Fruit fly (Drosophila melanogaster) whole organism, embryonic: Measurements from ENCODE around the gene CG46427.

ENCODE experiments used
- CG10209 ChIP-seq: fragments of 200-800 bp; sonication (Bioruptor generic); optimal IDR thresholded peaks from 3 replicates; lab custom pipeline; 2017; ENCODE audit warnings: missing biosample characterization, mild to moderate bottlenecking, missing genetic modification characterization, missing genetic modification reagents
- CG11085 ChIP-seq: fragments of 200-800 bp; sonication (Bioruptor generic); IDR thresholded peaks from 2 replicates; pipeline ENCODE4 v1.3.6; 2022; ENCODE audit warnings: missing biosample characterization, missing genetic modification characterization
- CG13424 ChIP-seq: fragments of 200-800 bp; sonication (Bioruptor generic); optimal IDR thresholded peaks from 2 replicates; lab custom pipeline; 2019; ENCODE audit warnings: missing biosample characterization, mild to moderate bottlenecking, missing genetic modification characterization, moderate library complexity
- CG14014 ChIP-seq: fragments of 200-800 bp; sonication (Bioruptor generic); IDR thresholded peaks from 2 replicates; pipeline ENCODE4 v1.3.6; 2022; ENCODE audit warnings: missing biosample characterization, missing genetic modification characterization
- CG14050 ChIP-seq: fragments of 200-800 bp; sonication (Bioruptor generic); IDR thresholded peaks from 3 replicates; pipeline ENCODE4 v1.3.6; 2022; ENCODE audit warnings: missing biosample characterization, missing genetic modification characterization
- CG14667 ChIP-seq: fragments of 200-800 bp; sonication (Bioruptor generic); IDR thresholded peaks from 2 replicates; pipeline ENCODE4 v1.3.6; 2022; ENCODE audit warnings: missing biosample characterization, missing genetic modification characterization
- CG1602 ChIP-seq: fragments of 200-800 bp; sonication (Bioruptor generic); optimal IDR thresholded peaks from 3 replicates; lab custom pipeline; 2016; ENCODE audit warnings: missing biosample characterization, missing genetic modification characterization
- CG17361 ChIP-seq: fragments of 200-800 bp; sonication (Bioruptor generic); IDR thresholded peaks from 3 replicates; pipeline ENCODE4 v1.3.6; 2022; ENCODE audit warnings: missing biosample characterization, missing genetic modification characterization
- CG17829 ChIP-seq: fragments of 200-800 bp; optimal IDR thresholded peaks from 2 replicates; lab custom pipeline; 2019; ENCODE audit warnings: missing biosample characterization, mild to moderate bottlenecking, missing genetic modification characterization, moderate library complexity
- CG32772 ChIP-seq: fragments of 200-800 bp; sonication (Bioruptor generic); IDR thresholded peaks from 2 replicates; pipeline ENCODE4 v1.3.6; 2022; ENCODE audit warnings: missing biosample characterization, missing genetic modification characterization
- CG4707 ChIP-seq: fragments of 200-800 bp; sonication (Bioruptor generic); optimal IDR thresholded peaks from 2 replicates; lab custom pipeline; 2018; ENCODE audit warnings: missing biosample characterization, mild to moderate bottlenecking, missing genetic modification characterization, moderate library complexity
- CG4730 ChIP-seq: fragments of 200-800 bp; sonication (Bioruptor generic); IDR thresholded peaks from 2 replicates; pipeline ENCODE4 v1.3.6; 2022; ENCODE audit warnings: missing biosample characterization, missing genetic modification characterization
- CG6765 ChIP-seq: fragments of 200-800 bp; sonication (Bioruptor generic); optimal IDR thresholded peaks from 3 replicates; lab custom pipeline; 2017; ENCODE audit warnings: missing biosample characterization, mild to moderate bottlenecking, missing genetic modification characterization
- CG6854 ChIP-seq: fragments of 200-800 bp; sonication (Bioruptor generic); optimal IDR thresholded peaks from 3 replicates; lab custom pipeline; 2017; ENCODE audit warnings: missing biosample characterization, mild to moderate bottlenecking, missing genetic modification characterization
- D19A ChIP-seq: fragments of 200-800 bp; optimal IDR thresholded peaks from 3 replicates; lab custom pipeline; 2019; ENCODE audit warnings: missing biosample characterization, mild to moderate bottlenecking, missing genetic modification characterization, moderate library complexity
- Dbx ChIP-seq: fragments of 200-800 bp; sonication (Bioruptor generic); IDR thresholded peaks from 3 replicates; pipeline ENCODE4 v1.3.6; 2022; ENCODE audit warnings: missing biosample characterization, missing genetic modification characterization
- Gsc ChIP-seq: fragments of 200-800 bp; sonication (Bioruptor generic); IDR thresholded peaks from 2 replicates; pipeline ENCODE4 v1.3.6; 2022; ENCODE audit warnings: missing biosample characterization, missing genetic modification characterization
- NC2α ChIP-seq: fragments of 200-800 bp; sonication (Bioruptor generic); optimal IDR thresholded peaks from 2 replicates; lab custom pipeline; 2016; ENCODE audit warnings: missing biosample characterization, missing genetic modification characterization
- Oaz ChIP-seq: fragments of 200-800 bp; sonication (Bioruptor generic); IDR thresholded peaks from 2 replicates; pipeline ENCODE4 v1.3.6; 2022; ENCODE audit warnings: missing biosample characterization, missing genetic modification characterization
- Oli ChIP-seq: fragments of 200-800 bp; sonication (Bioruptor generic); optimal IDR thresholded peaks from 2 replicates; lab custom pipeline; 2018; ENCODE audit warnings: missing biosample characterization, mild to moderate bottlenecking, missing genetic modification characterization, moderate library complexity
- Pdp1 ChIP-seq, 2 experiments: fragments of 200-800 bp; sonication (Bioruptor generic); optimal IDR thresholded peaks; 3 replicates each; lab custom pipeline; 2016; ENCODE audit warnings: missing biosample characterization in 2 of 2, missing genetic modification characterization in 2 of 2, mild to moderate bottlenecking in 1 of 2, moderate library complexity in 1 of 2
- Sry-β ChIP-seq: fragments of 200-800 bp; sonication (Bioruptor generic); optimal IDR thresholded peaks from 2 replicates; lab custom pipeline; 2018; ENCODE audit warnings: missing biosample characterization, mild to moderate bottlenecking, missing genetic modification characterization, moderate library complexity
- Taf1 ChIP-seq: fragments of 200-800 bp; sonication (Bioruptor generic); IDR thresholded peaks from 2 replicates; pipeline ENCODE4 v1.3.6; 2022; ENCODE audit warnings: missing biosample characterization, missing genetic modification characterization
- Trl ChIP-seq, 3 experiments: fragments of >200 bp in 2 of 3; fragments of 200-800 bp in 1 of 3; sonication (Bioruptor generic) in 1 of 3; optimal IDR thresholded peaks; 2 replicates in 1 of 3; 3 replicates in 2 of 3; lab custom pipeline; 2016 to 2017; ENCODE audit warnings: missing biosample characterization in 1 of 3, missing genetic modification characterization in 1 of 3
- YL-1 ChIP-seq: fragments of 200-800 bp; sonication (Bioruptor generic); optimal IDR thresholded peaks from 3 replicates; lab custom pipeline; 2017; ENCODE audit warnings: missing biosample characterization, mild to moderate bottlenecking, missing genetic modification characterization
- aop ChIP-seq: fragments of 200-800 bp; sonication (Bioruptor generic); IDR thresholded peaks from 2 replicates; pipeline ENCODE4 v1.3.6; 2022; ENCODE audit warnings: missing biosample characterization, missing genetic modification characterization
- cad ChIP-seq: fragments of >200 bp; optimal IDR thresholded peaks from 2 replicates; lab custom pipeline; 2017; ENCODE audit warnings: missing biosample characterization, missing genetic modification characterization
- cas ChIP-seq: fragments of 200-800 bp; sonication (Bioruptor generic); IDR thresholded peaks from 2 replicates; pipeline ENCODE4 v1.3.6; 2022; ENCODE audit warnings: missing biosample characterization, missing genetic modification characterization
- croc ChIP-seq: fragments of 200-800 bp; sonication (Bioruptor generic); conservative IDR thresholded peaks from 3 replicates; pipeline ENCODE4 v1.3.6; 2022; ENCODE audit warnings: missing biosample characterization, missing genetic modification characterization
- crol ChIP-seq: fragments of 200-800 bp; sonication (Bioruptor generic); IDR thresholded peaks from 2 replicates; pipeline ENCODE4 v1.3.6; 2022; ENCODE audit warnings: missing biosample characterization, missing genetic modification characterization
- dysf ChIP-seq: fragments of 200-800 bp; sonication (Bioruptor generic); IDR thresholded peaks from 3 replicates; pipeline ENCODE4 v1.3.6; 2022; ENCODE audit warnings: missing biosample characterization, missing genetic modification characterization
- fd102C ChIP-seq: fragments of 200-800 bp; sonication (Bioruptor generic); optimal IDR thresholded peaks from 2 replicates; lab custom pipeline; 2018; ENCODE audit warnings: missing biosample characterization, mild to moderate bottlenecking, missing genetic modification characterization, moderate library complexity
- fd96Cb ChIP-seq: fragments of 200-800 bp; sonication (Bioruptor generic); optimal IDR thresholded peaks from 2 replicates; lab custom pipeline; 2018; ENCODE audit warnings: missing biosample characterization, mild to moderate bottlenecking, missing genetic modification characterization, moderate library complexity
- gfzf ChIP-seq: fragments of 200-800 bp; sonication (Bioruptor generic); optimal IDR thresholded peaks from 2 replicates; lab custom pipeline; 2016; ENCODE audit warnings: missing biosample characterization, mild to moderate bottlenecking, missing genetic modification characterization, moderate library complexity
- gsb ChIP-seq: fragments of 200-800 bp; sonication (Bioruptor generic); IDR thresholded peaks from 2 replicates; pipeline ENCODE4 v1.3.6; 2022; ENCODE audit warnings: missing biosample characterization, missing genetic modification characterization
- ham ChIP-seq: fragments of 200-800 bp; sonication (Bioruptor generic); IDR thresholded peaks from 2 replicates; pipeline ENCODE4 v1.3.6; 2022; ENCODE audit warnings: missing biosample characterization, missing genetic modification characterization
- jigr1 ChIP-seq: fragments of 200-800 bp; sonication (Bioruptor generic); IDR thresholded peaks from 3 replicates; pipeline ENCODE4 v1.3.6; 2022; ENCODE audit warnings: missing biosample characterization, missing genetic modification characterization
- kah ChIP-seq: fragments of 200-800 bp; sonication (Bioruptor generic); optimal IDR thresholded peaks from 2 replicates; lab custom pipeline; 2018; ENCODE audit warnings: missing biosample characterization, mild to moderate bottlenecking, missing genetic modification characterization
- lab ChIP-seq: fragments of 200-800 bp; sonication (Bioruptor generic); optimal IDR thresholded peaks from 3 replicates; lab custom pipeline; 2017; ENCODE audit warnings: missing biosample characterization, missing genetic modification characterization, mild to moderate bottlenecking, moderate library complexity, missing genetic modification reagents
- lbe ChIP-seq: fragments of 200-800 bp; sonication (Bioruptor generic); optimal IDR thresholded peaks from 2 replicates; lab custom pipeline; 2016; ENCODE audit warnings: missing biosample characterization, mild to moderate bottlenecking, missing genetic modification characterization
- lola ChIP-seq, 3 experiments: fragments of >200 bp in 2 of 3; fragments of 200-800 bp in 1 of 3; sonication (Bioruptor generic) in 1 of 3; optimal IDR thresholded peaks; 2 replicates each; lab custom pipeline; 2017 to 2019; ENCODE audit warnings: missing biosample characterization in 3 of 3, missing genetic modification characterization in 3 of 3, mild to moderate bottlenecking in 1 of 3, moderate library complexity in 1 of 3
- nerfin-1 ChIP-seq: fragments of 200-800 bp; sonication (Bioruptor generic); optimal IDR thresholded peaks from 3 replicates; lab custom pipeline; 2019; ENCODE audit warnings: missing biosample characterization, mild to moderate bottlenecking, missing genetic modification characterization, moderate library complexity
- ranshi ChIP-seq: fragments of 200-800 bp; sonication (Bioruptor generic); IDR thresholded peaks from 2 replicates; pipeline ENCODE4 v1.3.6; 2022; ENCODE audit warnings: missing biosample characterization, missing genetic modification characterization
- salm ChIP-seq: fragments of 200-800 bp; sonication (Bioruptor generic); optimal IDR thresholded peaks from 2 replicates; lab custom pipeline; 2018; ENCODE audit warnings: missing biosample characterization, mild to moderate bottlenecking, missing genetic modification characterization
- sc ChIP-seq, 3 experiments: fragments of >200 bp in 2 of 3; fragments of 200-800 bp in 1 of 3; sonication (Bioruptor generic) in 1 of 3; optimal IDR thresholded peaks; 2 replicates in 2 of 3; 3 replicates in 1 of 3; lab custom pipeline; 2017; ENCODE audit warnings: mild to moderate bottlenecking in 1 of 3, missing biosample characterization in 1 of 3, missing genetic modification characterization in 1 of 3, missing genetic modification reagents in 1 of 3
- sd ChIP-seq: fragments of 200-800 bp; sonication (Bioruptor generic); optimal IDR thresholded peaks from 3 replicates; lab custom pipeline; 2018; ENCODE audit warnings: missing biosample characterization, mild to moderate bottlenecking, missing genetic modification characterization, moderate library complexity
- sna ChIP-seq: fragments of 200-800 bp; sonication (Bioruptor generic); IDR thresholded peaks from 2 replicates; pipeline ENCODE4 v1.3.6; 2022; ENCODE audit warnings: missing biosample characterization, missing genetic modification characterization; ENCODE audit not compliant: partially characterized antibody
- stc ChIP-seq: fragments of 200-800 bp; sonication (Bioruptor generic); IDR thresholded peaks from 2 replicates; pipeline ENCODE4 v1.3.6; 2022; ENCODE audit warnings: missing biosample characterization, missing genetic modification characterization
- stwl ChIP-seq: fragments of 200-800 bp; sonication (Bioruptor generic); optimal IDR thresholded peaks from 3 replicates; lab custom pipeline; 2018; ENCODE audit warnings: missing biosample characterization, mild to moderate bottlenecking, missing genetic modification characterization, moderate library complexity
- yki ChIP-seq: fragments of >200 bp; optimal IDR thresholded peaks from 3 replicates; lab custom pipeline; 2018

The CG46427 gene

DNA sequence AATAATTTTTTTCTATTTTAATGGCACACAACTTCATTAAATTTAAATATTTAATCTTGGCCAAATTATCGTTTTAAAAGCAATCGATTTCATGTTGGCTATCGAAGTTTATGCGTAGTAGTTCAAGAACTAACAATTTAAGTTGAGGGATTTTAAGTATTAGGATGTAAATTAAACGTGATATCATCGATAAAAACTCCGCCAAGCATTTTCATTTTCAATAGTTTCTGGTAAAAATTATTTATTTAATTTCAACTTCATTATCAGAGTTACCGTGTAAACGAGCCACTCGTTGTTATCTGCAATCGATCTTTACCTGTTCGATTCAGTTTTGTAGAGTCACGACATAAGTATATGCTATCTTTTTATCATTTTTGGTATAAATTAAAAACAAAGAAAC lies 36.0 kb downstream of the CG46427 start (continued):
- TF ChIP-seq fd96Cb (tag; lab: Kevin White, UChicago) = peak; percentile 99
- peak; percentile 88 for TF ChIP-seq sd (tag; lab: Kevin White, UChicago)
- TF ChIP-seq Pdp1 (GFP tag; optimal IDR thresholded peaks at IDR 0.05; lab: Kevin White, UChicago) = peak; percentile 94 to 96
- peak; percentile 91 for TF ChIP-seq YL-1 (GFP tag; lab: Kevin White, UChicago)
- TF ChIP-seq kah (GFP tag; lab: Kevin White, UChicago) = peak; percentile 97
- TF ChIP-seq nerfin-1 (tag; lab: Kevin White, UChicago) = peak; percentile 98
- peak; percentile 99 for TF ChIP-seq Dbx
- TF ChIP-seq CG13424 (tag; lab: Kevin White, UChicago) = peak; percentile 99
- no peak for TF ChIP-seq sc (optimal IDR thresholded peaks at IDR 0.05; lab: Kevin White, UChicago)
- peak; percentile 94 for TF ChIP-seq sc (GFP tag; optimal IDR thresholded peaks at IDR 0.05; lab: Kevin White, UChicago)
- TF ChIP-seq salm (tag; lab: Kevin White, UChicago) = peak; percentile 98
- peak in 1 of 3 experiments; percentile 99 for TF ChIP-seq lola (GFP tag; optimal IDR thresholded peaks at IDR 0.05; lab: Kevin White, UChicago)
- peak; percentile 91 for TF ChIP-seq croc (GFP tag; lab: Robert Waterston, UW)
- TF ChIP-seq CG11085 (GFP tag; lab: Robert Waterston, UW) = peak; percentile 88
- peak; percentile 90 for TF ChIP-seq aop
- TF ChIP-seq crol (GFP tag; lab: Robert Waterston, UW) = peak; percentile 47; the same call in 1 of the 2 replicates
- peak; percentile 97 for TF ChIP-seq Oli (tag; lab: Kevin White, UChicago)
- TF ChIP-seq gsb = peak; percentile 92
- peak; percentile 99 for TF ChIP-seq CG6765
- TF ChIP-seq CG17829 (tag; lab: Kevin White, UChicago) = peak; percentile 99
- TF ChIP-seq cad = no peak
- peak; percentile 98 for TF ChIP-seq CG6854 (GFP tag; lab: Kevin White, UChicago)
- peak; percentile 96 for TF ChIP-seq CG14050 (GFP tag; lab: Robert Waterston, UW)
- TF ChIP-seq gfzf (GFP tag; lab: Kevin White, UChicago) = peak; percentile 23
- TF ChIP-seq yki (lab: Kevin White, UChicago) = no peak
- peak; percentile 94 for TF ChIP-seq CG4707 (GFP tag; lab: Kevin White, UChicago)
- TF ChIP-seq CG14014 = peak; percentile 97
- peak; percentile 86 for TF ChIP-seq CG4730 (GFP tag; lab: Robert Waterston, UW)
- peak; percentile 97 for TF ChIP-seq stc (GFP tag; lab: Robert Waterston, UW)
- TF ChIP-seq Sry-β (GFP tag; lab: Kevin White, UChicago) = peak; percentile 74
- peak; percentile 97 for TF ChIP-seq dysf
- TF ChIP-seq CG17361 (GFP tag; lab: Robert Waterston, UW) = peak; percentile 98
- TF ChIP-seq CG10209 (GFP tag; lab: Kevin White, UChicago) = peak; percentile 97
- peak; percentile 98 for TF ChIP-seq lab (GFP tag; lab: Kevin White, UChicago)
- TF ChIP-seq D19A (tag; lab: Kevin White, UChicago) = peak; percentile 99
- peak; percentile 57; the same call in 1 of the 2 replicates for TF ChIP-seq ham (GFP tag; lab: Robert Waterston, UW)
- peak; percentile 84 for TF ChIP-seq CG14667 (GFP tag; lab: Robert Waterston, UW)
- TF ChIP-seq lbe (GFP tag; lab: Kevin White, UChicago) = peak; percentile 97
- TF ChIP-seq Gsc (GFP tag; lab: Robert Waterston, UW) = no peak
- peak; percentile 91 for TF ChIP-seq NC2α
- peak; percentile 88 for TF ChIP-seq CG32772
- TF ChIP-seq Taf1 (GFP tag; lab: Robert Waterston, UW) = peak; percentile 92
- peak; percentile 96 for TF ChIP-seq ranshi (GFP tag; lab: Robert Waterston, UW)
- no peak for TF ChIP-seq sna (GFP tag; lab: Robert Waterston, UW)
- TF ChIP-seq Oaz (GFP tag; lab: Robert Waterston, UW) = peak; percentile 92
- TF ChIP-seq stwl (tag; lab: Kevin White, UChicago) = peak; percentile 99
- TF ChIP-seq CG1602 (GFP tag; lab: Kevin White, UChicago) = peak; percentile 96
- TF ChIP-seq cas (GFP tag; lab: Robert Waterston, UW) = peak; percentile 89
- TF ChIP-seq Trl (optimal IDR thresholded peaks at IDR 0.05; lab: Kevin White, UChicago) = no peak
- peak; percentile 95 for TF ChIP-seq Trl (GFP tag; optimal IDR thresholded peaks at IDR 0.05; lab: Kevin White, UChicago)
- peak; percentile 76; the same call in 2 of the 3 replicates for TF ChIP-seq jigr1 (GFP tag; lab: Robert Waterston, UW)
- peak; percentile 92 for TF ChIP-seq fd102C
